Fruit fly (Drosophila melanogaster): ENCODE measurements around the gene CG42307.

DNA sequence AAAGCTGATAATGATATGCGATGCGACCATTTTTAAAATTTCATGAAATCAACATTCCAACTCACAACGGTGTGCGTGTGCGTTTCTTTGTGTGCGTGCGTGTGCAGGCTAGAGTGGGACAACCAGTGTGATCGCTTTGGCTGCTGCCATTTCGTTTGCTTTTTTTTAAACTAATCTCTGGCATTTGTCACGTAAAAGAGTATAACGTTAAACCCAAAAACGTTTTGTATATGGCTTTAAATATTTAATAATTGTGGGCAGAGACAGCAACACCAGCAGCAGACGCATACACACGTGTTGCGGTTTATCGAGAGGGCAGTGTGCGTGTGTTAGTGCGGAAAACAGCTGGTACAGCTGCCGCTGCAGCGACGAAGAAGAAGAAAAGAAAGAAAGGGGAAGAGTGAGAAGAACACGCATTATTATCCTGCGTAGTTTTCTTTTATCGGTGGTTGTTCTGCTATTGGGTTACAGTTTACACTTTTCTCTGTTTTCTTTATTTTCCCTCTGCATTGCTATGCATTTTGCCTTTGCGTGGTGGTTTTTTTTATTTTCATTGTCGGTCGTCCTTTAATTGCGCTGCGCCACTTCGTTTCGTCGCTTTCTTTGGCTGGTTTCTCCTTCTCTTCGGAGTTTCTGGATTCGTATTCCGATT lies 41.4 kb downstream of the CG42307 start:
- no peak for TF ChIP-seq Clk (GFP tag; optimal IDR thresholded peaks at IDR 0.05)
- peak; percentile 52 for TF ChIP-seq CG11617 (GFP tag; optimal IDR thresholded peaks at IDR 0.05)
- TF ChIP-seq CG1620 (GFP tag; optimal IDR thresholded peaks at IDR 0.05), result no peak
- TF ChIP-seq CG14711 (tag; optimal IDR thresholded peaks at IDR 0.05), result no peak
- no peak for TF ChIP-seq CG33017 (tag; optimal IDR thresholded peaks at IDR 0.05)
- TF ChIP-seq Hr96 (GFP tag; optimal IDR thresholded peaks at IDR 0.05), result no peak
- no peak for TF ChIP-seq kay (GFP tag; ENCODE audit: borderline replicate concordance)

Measured in whole organism, adult.